Worm (Caenorhabditis elegans) whole organism, late embryonic: Measurements from ENCODE around the gene ctsa-1.1.
A peak's percentile ranks its signal among the peaks of the same experiment; 100 is the strongest.

ENCODE experiments used
- C08G9.2 ChIP-seq: sonication (generic microtip); optimal IDR thresholded peaks from 2 replicates; lab custom pipeline; 2016; ENCODE audit warnings: mild to moderate bottlenecking, missing genetic modification characterization, moderate library complexity, missing compliant biosample characterization
- C38D4.7 ChIP-seq: fragments of 200-800 bp; sonication (Bioruptor generic); optimal IDR thresholded peaks from 2 replicates; lab custom pipeline; 2018; ENCODE audit warnings: mild to moderate bottlenecking, missing genetic modification characterization, moderate library complexity, missing compliant biosample characterization
- Y22D7AL.16 ChIP-seq: sonication (generic microtip); optimal IDR thresholded peaks from 2 replicates; lab custom pipeline; 2016; ENCODE audit warnings: missing genetic modification characterization, missing compliant biosample characterization
- ceh-14 ChIP-seq: sonication (generic microtip); optimal IDR thresholded peaks from 2 replicates; lab custom pipeline; 2016; ENCODE audit warnings: missing genotype, missing genetic modification characterization, missing compliant biosample characterization
- ceh-18 ChIP-seq: sonication (generic microtip); optimal IDR thresholded peaks from 2 replicates; lab custom pipeline; 2016; ENCODE audit warnings: missing genetic modification characterization, missing compliant biosample characterization
- ceh-19 ChIP-seq: fragments of 200-800 bp; sonication (Bioruptor generic); optimal IDR thresholded peaks from 2 replicates; lab custom pipeline; 2018; ENCODE audit warnings: mild to moderate bottlenecking, missing genetic modification characterization, missing compliant biosample characterization
- ceh-22 ChIP-seq: sonication (generic microtip); optimal IDR thresholded peaks from 2 replicates; lab custom pipeline; 2017; ENCODE audit warnings: missing biosample characterization, missing genetic modification characterization
- ceh-31 ChIP-seq: sonication (generic microtip); optimal IDR thresholded peaks from 2 replicates; lab custom pipeline; 2016; ENCODE audit warnings: missing genetic modification characterization, missing compliant biosample characterization
- ceh-45 ChIP-seq: fragments of 200-800 bp; sonication (Bioruptor generic); IDR thresholded peaks from 2 replicates; pipeline ENCODE4 v1.3.6; 2022; ENCODE audit warnings: missing genetic modification reagents, missing genetic modification characterization, missing compliant biosample characterization
- ceh-48 ChIP-seq: sonication (generic microtip); optimal IDR thresholded peaks from 2 replicates; lab custom pipeline; 2016; ENCODE audit warnings: missing genetic modification characterization, inconsistent platforms, missing compliant biosample characterization
- ceh-6 ChIP-seq: fragments of 200-800 bp; sonication (Bioruptor generic); optimal IDR thresholded peaks from 2 replicates; lab custom pipeline; 2018; ENCODE audit warnings: mild to moderate bottlenecking, missing genetic modification characterization, missing compliant biosample characterization
- ceh-9 ChIP-seq: sonication (generic microtip); optimal IDR thresholded peaks from 2 replicates; lab custom pipeline; 2016; ENCODE audit warnings: mild to moderate bottlenecking, missing genetic modification characterization, inconsistent platforms, missing compliant biosample characterization
- che-1 ChIP-seq: sonication (generic microtip); optimal IDR thresholded peaks from 2 replicates; lab custom pipeline; 2016; ENCODE audit warnings: mild to moderate bottlenecking, missing genetic modification characterization, missing compliant biosample characterization
- dmd-4 ChIP-seq: sonication (generic microtip); optimal IDR thresholded peaks from 2 replicates; lab custom pipeline; 2016; ENCODE audit warnings: borderline replicate concordance, missing genetic modification characterization, missing compliant biosample characterization
- dve-1 ChIP-seq: sonication (generic microtip); optimal IDR thresholded peaks from 2 replicates; lab custom pipeline; 2017; ENCODE audit warnings: antibody characterized with exemption, mild to moderate bottlenecking, missing genetic modification characterization, missing compliant biosample characterization
- elt-2 ChIP-seq: sonication (generic microtip); optimal IDR thresholded peaks from 2 replicates; lab custom pipeline; 2016; ENCODE audit warnings: missing genetic modification reagents, missing genetic modification characterization, missing compliant biosample characterization
- elt-4 ChIP-seq: sonication (generic microtip); optimal IDR thresholded peaks from 2 replicates; lab custom pipeline; 2016; ENCODE audit warnings: missing genetic modification characterization, missing compliant biosample characterization
- eyg-1 ChIP-seq: sonication (generic microtip); optimal IDR thresholded peaks from 2 replicates; lab custom pipeline; 2016; ENCODE audit warnings: missing genotype, missing genetic modification characterization, missing compliant biosample characterization
- fkh-6 ChIP-seq: sonication (generic microtip); optimal IDR thresholded peaks from 2 replicates; lab custom pipeline; 2016; ENCODE audit warnings: missing genetic modification characterization, missing compliant biosample characterization
- gmeb-2 ChIP-seq: sonication (generic microtip); optimal IDR thresholded peaks from 2 replicates; lab custom pipeline; 2016; ENCODE audit warnings: missing genetic modification characterization, inconsistent platforms, missing compliant biosample characterization
- hlh-13 ChIP-seq: fragments of 200-800 bp; sonication (Bioruptor generic); optimal IDR thresholded peaks from 2 replicates; lab custom pipeline; 2018; ENCODE audit warnings: mild to moderate bottlenecking, missing genetic modification characterization, missing compliant biosample characterization
- hlh-30 ChIP-seq: sonication (generic microtip); optimal IDR thresholded peaks from 2 replicates; lab custom pipeline; 2017; ENCODE audit warnings: antibody characterized with exemption, missing genetic modification characterization, missing compliant biosample characterization; ENCODE audit not compliant: insufficient read depth
- hlh-8 ChIP-seq: sonication (generic microtip); optimal IDR thresholded peaks from 2 replicates; lab custom pipeline; 2016; ENCODE audit warnings: missing genotype, missing genetic modification characterization, missing compliant biosample characterization
- lim-6 ChIP-seq: sonication (generic microtip); optimal IDR thresholded peaks from 2 replicates; lab custom pipeline; 2016; ENCODE audit warnings: missing genetic modification characterization, missing compliant biosample characterization
- madf-2 ChIP-seq: sonication (generic microtip); optimal IDR thresholded peaks from 2 replicates; lab custom pipeline; 2017; ENCODE audit warnings: missing genetic modification characterization, missing compliant biosample characterization
- nfya-1 ChIP-seq: sonication (generic microtip); optimal IDR thresholded peaks from 2 replicates; lab custom pipeline; 2017; ENCODE audit warnings: missing genetic modification characterization, mild to moderate bottlenecking, missing compliant biosample characterization, antibody characterized with exemption, moderate library complexity
- nhr-11 ChIP-seq: fragments of 150-350 bp; optimal IDR thresholded peaks from 2 replicates; lab custom pipeline; 2014; ENCODE audit warnings: missing biosample characterization, missing genetic modification characterization
- npax-4 ChIP-seq: sonication (generic microtip); optimal IDR thresholded peaks from 2 replicates; lab custom pipeline; 2016; ENCODE audit warnings: missing genetic modification characterization, missing compliant biosample characterization
- pag-3 ChIP-seq: sonication (generic microtip); optimal IDR thresholded peaks from 2 replicates; lab custom pipeline; 2016; ENCODE audit warnings: missing compliant biosample characterization, missing genetic modification characterization, borderline replicate concordance
- pha-2 ChIP-seq: sonication (generic microtip); optimal IDR thresholded peaks from 2 replicates; lab custom pipeline; 2017; ENCODE audit warnings: mild to moderate bottlenecking, missing genetic modification characterization, missing compliant biosample characterization
- ref-2 ChIP-seq: sonication (generic microtip); optimal IDR thresholded peaks from 2 replicates; lab custom pipeline; 2016; ENCODE audit warnings: missing genetic modification characterization, missing compliant biosample characterization
- sox-2 ChIP-seq: fragments of 200-800 bp; sonication (Bioruptor generic); IDR thresholded peaks from 2 replicates; pipeline ENCODE4 v1.3.6; 2022; ENCODE audit warnings: missing genetic modification reagents, missing genetic modification characterization, missing compliant biosample characterization
- syd-9 ChIP-seq: sonication (generic microtip); optimal IDR thresholded peaks from 2 replicates; lab custom pipeline; 2016; ENCODE audit warnings: mild to moderate bottlenecking, missing genetic modification characterization, moderate library complexity, missing compliant biosample characterization
- tbx-2 ChIP-seq: sonication (generic microtip); optimal IDR thresholded peaks from 2 replicates; lab custom pipeline; 2016; ENCODE audit warnings: missing genetic modification characterization, missing compliant biosample characterization
- ttx-3 ChIP-seq: sonication (generic microtip); optimal IDR thresholded peaks from 2 replicates; lab custom pipeline; 2016; ENCODE audit warnings: missing genetic modification reagents, missing genetic modification characterization, missing compliant biosample characterization
- unc-42 ChIP-seq: sonication (generic microtip); optimal IDR thresholded peaks from 2 replicates; lab custom pipeline; 2016; ENCODE audit warnings: missing genotype, missing genetic modification characterization, missing compliant biosample characterization
- unc-55 ChIP-seq: sonication (generic microtip); optimal IDR thresholded peaks from 2 replicates; lab custom pipeline; 2017; ENCODE audit warnings: missing biosample characterization, missing genetic modification reagents, missing genetic modification characterization
- zip-5 ChIP-seq: sonication (generic microtip); optimal IDR thresholded peaks from 2 replicates; lab custom pipeline; 2016; ENCODE audit warnings: missing genetic modification characterization, missing compliant biosample characterization

ctsa-1.1 gene

DNA sequence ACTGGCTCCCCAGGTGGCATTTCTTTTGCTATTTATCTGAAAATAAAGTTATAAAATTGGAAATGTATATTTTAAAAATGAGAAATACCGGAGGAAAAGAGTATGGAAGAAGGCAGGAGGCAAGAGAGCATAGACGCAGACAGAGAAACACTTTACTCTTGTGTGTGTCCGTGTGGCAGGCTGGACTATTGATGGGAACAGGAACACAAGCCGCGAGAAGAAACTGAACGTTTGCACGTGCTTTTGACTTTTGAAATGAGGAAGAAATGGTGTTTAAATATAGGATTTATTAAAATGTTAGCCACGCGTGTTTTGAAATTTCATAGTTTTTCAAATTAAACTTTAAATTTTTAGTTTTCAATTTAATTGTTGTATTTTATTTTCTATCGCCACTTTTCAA is 11.3 kb upstream of the ctsa-1.1 start, which contains the start of gene F10G7.10:
TSS of gene F10G7.10 (minus strand) at position 145 of the 400 bp plus-strand sequence.
- no peak for TF ChIP-seq nfya-1
- TF ChIP-seq ceh-6 (GFP tag; lab: Kevin White, UChicago), result no peak
- no peak for TF ChIP-seq zip-5 (tag; lab: Kevin White, UChicago)
- no peak for TF ChIP-seq dve-1
- no peak for TF ChIP-seq syd-9 (tag; lab: Kevin White, UChicago)
- TF ChIP-seq madf-2 (tag; lab: Kevin White, UChicago), result no peak
- no peak for TF ChIP-seq ceh-22 (tag; lab: Kevin White, UChicago)
- no peak for TF ChIP-seq pha-2 (tag; lab: Kevin White, UChicago)
- TF ChIP-seq eyg-1 (tag; lab: Kevin White, UChicago), result no peak
- no peak for TF ChIP-seq nhr-11 (tag; lab: Kevin White, UChicago)
- no peak for TF ChIP-seq dmd-4 (tag; lab: Kevin White, UChicago)

- TF ChIP-seq ceh-31, result no peak
- no peak for TF ChIP-seq hlh-13
- no peak for TF ChIP-seq gmeb-2
- TF ChIP-seq tbx-2 (tag; lab: Kevin White, UChicago), result no peak
- TF ChIP-seq hlh-8, result no peak
- TF ChIP-seq npax-4, result no peak
- TF ChIP-seq, all 69 proteins: peak for 0
These were observed 10.6 kb upstream of the ctsa-1.1 start for ce11 chrII:4726750-4727384.

ce11 chrII:4727769-4728168 is 9.7 kb upstream of the ctsa-1.1 start, which contains the start of gene ttr-41:
ttr-41 (minus strand) TSS chrII:4727869.
- no peak for TF ChIP-seq sox-2 (GFP tag; lab: Robert Waterston, UW)
- TF ChIP-seq ceh-19 (GFP tag; lab: Kevin White, UChicago), result no peak
- no peak for TF ChIP-seq ceh-48 (tag; lab: Kevin White, UChicago)
- no peak for TF ChIP-seq unc-55 (GFP tag; lab: Kevin White, UChicago)
- TF ChIP-seq unc-42 (tag; lab: Kevin White, UChicago), result no peak
- no peak for TF ChIP-seq pag-3
- TF ChIP-seq che-1 (tag; lab: Kevin White, UChicago), result no peak
- TF ChIP-seq ref-2 (tag; lab: Kevin White, UChicago), result no peak
- TF ChIP-seq hlh-13, result no peak
- TF ChIP-seq Y22D7AL.16, result no peak
- no peak for TF ChIP-seq ceh-45
- no peak for TF ChIP-seq C08G9.2

- no peak for TF ChIP-seq unc-42 (tag; lab: Kevin White, UChicago)
- TF ChIP-seq elt-2 (tag; lab: Kevin White, UChicago), result peak; percentile 93
- no peak for TF ChIP-seq zip-5 (tag; lab: Kevin White, UChicago)
- TF ChIP-seq C38D4.7 (GFP tag; lab: Kevin White, UChicago), result no peak
- no peak for TF ChIP-seq C08G9.2
- no peak for TF ChIP-seq gmeb-2
- TF ChIP-seq Y22D7AL.16, result no peak
These were observed 8.8 kb upstream of the ctsa-1.1 start for ce11 chrII:4728687-4729086.

ce11 chrII:4729733-4730132 is 7.7 kb upstream of the ctsa-1.1 start, which contains the start of gene F41C3.7:
F41C3.7 (plus strand) TSS chrII:4730033.
- TF ChIP-seq elt-4 (no peak), ceh-18 (tag; lab: Kevin White, UChicago) (no peak), ceh-31 (no peak), hlh-13 (no peak), pha-2 (tag; lab: Kevin White, UChicago) (no peak), fkh-6 (tag; lab: Kevin White, UChicago) (no peak), ceh-19 (GFP tag; lab: Kevin White, UChicago) (no peak), ceh-14 (tag; lab: Kevin White, UChicago) (no peak), madf-2 (tag; lab: Kevin White, UChicago) (no peak), lim-6 (tag; lab: Kevin White, UChicago) (no peak), ceh-9 (tag; lab: Kevin White, UChicago) (no peak), hlh-8 (no peak), ttx-3 (tag; lab: Kevin White, UChicago) (no peak), unc-42 (tag; lab: Kevin White, UChicago) (no peak), hlh-30 (tag; lab: Kevin White, UChicago) (no peak)
